Fruit fly (Drosophila melanogaster): Measurements from ENCODE around the gene Akap200.

DNA sequence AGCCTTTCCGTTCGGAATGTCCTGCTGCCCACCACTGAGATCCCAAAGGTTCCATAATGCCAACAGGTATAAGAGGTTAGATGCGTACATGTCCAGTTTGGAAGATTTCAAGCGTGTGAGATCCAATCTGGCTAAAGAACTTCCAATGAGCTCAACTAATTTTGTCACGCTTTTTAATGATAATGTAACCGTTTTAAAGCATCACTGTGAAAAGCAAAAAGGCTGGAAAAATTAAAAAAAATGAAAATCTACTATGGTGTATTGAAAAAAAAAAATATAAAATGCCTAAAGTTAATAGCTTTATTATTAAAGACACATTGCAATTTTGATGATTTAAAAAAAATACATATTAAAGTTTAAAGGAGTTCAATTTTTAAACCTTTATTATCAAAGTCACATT lies 22.4 kb upstream of the Akap200 start, which contains the start of gene Acp29AB:
- TF ChIP-seq h (optimal IDR thresholded peaks at IDR 0.05) (no peak), insv (optimal IDR thresholded peaks at IDR 0.05) (no peak), psq (optimal IDR thresholded peaks at IDR 0.05) (no peak)
